Fruit fly (Drosophila melanogaster) whole organism, embryonic: ENCODE data around the gene CG10005.
A peak's percentile ranks its signal among the peaks of the same experiment; 100 is the strongest.

Experiments
- Asciz ChIP-seq: fragments of 200-800 bp; sonication (Bioruptor generic); optimal IDR thresholded peaks from 2 replicates; lab custom pipeline; 2017; ENCODE audit warnings: missing biosample characterization, mild to moderate bottlenecking, missing genetic modification characterization, missing genetic modification reagents
- BtbVII ChIP-seq: fragments of 200-800 bp; sonication (Bioruptor generic); optimal IDR thresholded peaks from 3 replicates; lab custom pipeline; 2017; ENCODE audit warnings: missing biosample characterization, mild to moderate bottlenecking, missing genetic modification characterization
- CG10267 ChIP-seq: fragments of 200-800 bp; sonication (Bioruptor generic); optimal IDR thresholded peaks from 2 replicates; lab custom pipeline; 2018; ENCODE audit warnings: missing biosample characterization, mild to moderate bottlenecking, missing genetic modification characterization, moderate library complexity
- CG10366 ChIP-seq: fragments of 200-800 bp; sonication (Bioruptor generic); IDR thresholded peaks from 2 replicates; pipeline ENCODE4 v1.3.6; 2022; ENCODE audit warnings: missing biosample characterization, missing genetic modification characterization
- CG10654 ChIP-seq: fragments of 200-800 bp; sonication (Bioruptor generic); optimal IDR thresholded peaks from 2 replicates; lab custom pipeline; 2016; ENCODE audit warnings: missing biosample characterization, missing genetic modification characterization
- CG12391 ChIP-seq: fragments of 200-800 bp; sonication (Bioruptor generic); optimal IDR thresholded peaks from 3 replicates; lab custom pipeline; 2018; ENCODE audit warnings: missing biosample characterization, mild to moderate bottlenecking, missing genetic modification characterization, moderate library complexity
- CG12744 ChIP-seq: fragments of 200-800 bp; sonication (Bioruptor generic); optimal IDR thresholded peaks from 2 replicates; lab custom pipeline; 2016; ENCODE audit warnings: missing biosample characterization, missing genetic modification characterization
- CG15011 ChIP-seq: fragments of 200-800 bp; sonication (Bioruptor generic); optimal IDR thresholded peaks from 3 replicates; lab custom pipeline; 2018; ENCODE audit warnings: missing biosample characterization, mild to moderate bottlenecking, missing genetic modification characterization
- CG16813 ChIP-seq: fragments of 200-800 bp; sonication (Bioruptor generic); IDR thresholded peaks from 3 replicates; pipeline ENCODE4 v1.3.6; 2022; ENCODE audit warnings: missing biosample characterization, missing genetic modification characterization; ENCODE audit not compliant: partially characterized antibody
- CG2202 ChIP-seq: fragments of 200-800 bp; sonication (Bioruptor generic); optimal IDR thresholded peaks from 2 replicates; lab custom pipeline; 2018; ENCODE audit warnings: missing biosample characterization, mild to moderate bottlenecking, missing genetic modification characterization
- CG31224 ChIP-seq: fragments of 200-800 bp; sonication (Bioruptor generic); IDR thresholded peaks from 2 replicates; pipeline ENCODE4 v1.3.6; 2022; ENCODE audit warnings: missing biosample characterization, missing genetic modification characterization
- CG32532 ChIP-seq: fragments of 200-800 bp; sonication (Bioruptor generic); IDR thresholded peaks from 2 replicates; pipeline ENCODE4 v1.3.6; 2022; ENCODE audit warnings: missing biosample characterization, missing genetic modification characterization
- CG34422 ChIP-seq: fragments of 200-800 bp; sonication (Bioruptor generic); IDR thresholded peaks from 3 replicates; pipeline ENCODE4 v1.3.6; 2022; ENCODE audit warnings: missing biosample characterization, missing genetic modification characterization
- CG4404 ChIP-seq: fragments of 200-800 bp; sonication (Bioruptor generic); IDR thresholded peaks from 2 replicates; pipeline ENCODE4 v1.3.6; 2022; ENCODE audit warnings: missing biosample characterization, missing genetic modification characterization
- CG5180 ChIP-seq: fragments of 200-800 bp; sonication (Bioruptor generic); optimal IDR thresholded peaks from 3 replicates; lab custom pipeline; 2017; ENCODE audit warnings: missing biosample characterization, missing genetic modification characterization, mild to moderate bottlenecking, moderate library complexity, missing genetic modification reagents
- CG7963 ChIP-seq: fragments of 200-800 bp; sonication (Bioruptor generic); IDR thresholded peaks from 3 replicates; pipeline ENCODE4 v1.3.6; 2022; ENCODE audit warnings: missing biosample characterization, missing genetic modification characterization; ENCODE audit not compliant: partially characterized antibody
- CG8290 ChIP-seq, 3 experiments: fragments of 200-800 bp; sonication (Bioruptor generic); optimal IDR thresholded peaks; 2 replicates each; lab custom pipeline; 2016 to 2019; ENCODE audit warnings: missing biosample characterization in 3 of 3, missing genetic modification characterization in 3 of 3, mild to moderate bottlenecking in 2 of 3, moderate library complexity in 1 of 3
- CG8359 ChIP-seq: fragments of 200-800 bp; sonication (Bioruptor generic); optimal IDR thresholded peaks from 2 replicates; lab custom pipeline; 2017; ENCODE audit warnings: missing biosample characterization, mild to moderate bottlenecking, missing genetic modification characterization, borderline replicate concordance
- CG8388 ChIP-seq: fragments of 200-800 bp; sonication (Bioruptor generic); optimal IDR thresholded peaks from 2 replicates; lab custom pipeline; 2019; ENCODE audit warnings: missing biosample characterization, mild to moderate bottlenecking, missing genetic modification characterization, moderate library complexity
- CG9437 ChIP-seq: fragments of 200-800 bp; sonication (Bioruptor generic); optimal IDR thresholded peaks from 2 replicates; lab custom pipeline; 2018; ENCODE audit warnings: missing biosample characterization, mild to moderate bottlenecking, missing genetic modification characterization
- CG9797 ChIP-seq: fragments of 200-800 bp; sonication (Bioruptor generic); optimal IDR thresholded peaks from 3 replicates; lab custom pipeline; 2018; ENCODE audit warnings: missing biosample characterization, mild to moderate bottlenecking, missing genetic modification characterization
- CG9932 ChIP-seq: fragments of 200-800 bp; sonication (Bioruptor generic); IDR thresholded peaks from 2 replicates; pipeline ENCODE4 v1.3.6; 2022; ENCODE audit warnings: missing biosample characterization, missing genetic modification characterization
- D19A ChIP-seq: fragments of 200-800 bp; optimal IDR thresholded peaks from 3 replicates; lab custom pipeline; 2019; ENCODE audit warnings: missing biosample characterization, mild to moderate bottlenecking, missing genetic modification characterization, moderate library complexity
- Dek ChIP-seq: fragments of 200-800 bp; sonication (Bioruptor generic); optimal IDR thresholded peaks from 3 replicates; lab custom pipeline; 2019; ENCODE audit warnings: missing biosample characterization, mild to moderate bottlenecking, missing genetic modification characterization, moderate library complexity
- HmgD ChIP-seq: fragments of 200-800 bp; sonication (Bioruptor generic); optimal IDR thresholded peaks from 3 replicates; lab custom pipeline; 2016; ENCODE audit warnings: missing biosample characterization, missing genetic modification characterization
- HmgZ ChIP-seq: fragments of 200-800 bp; sonication (Bioruptor generic); optimal IDR thresholded peaks from 2 replicates; lab custom pipeline; 2018; ENCODE audit warnings: missing biosample characterization, mild to moderate bottlenecking, missing genetic modification characterization
- Hr51 ChIP-seq, 2 experiments: fragments of 200-800 bp; sonication (Bioruptor generic); optimal IDR thresholded peaks; 2 replicates in 1 of 2; 3 replicates in 1 of 2; lab custom pipeline; 2016 to 2018; ENCODE audit warnings: missing biosample characterization in 2 of 2, missing genetic modification characterization in 2 of 2, mild to moderate bottlenecking in 1 of 2, moderate library complexity in 1 of 2
- MBD-R2 ChIP-seq: fragments of 200-800 bp; sonication (Bioruptor generic); IDR thresholded peaks from 2 replicates; pipeline ENCODE4 v1.3.6; 2022; ENCODE audit warnings: missing biosample characterization, missing genetic modification characterization
- MTF-1 ChIP-seq: fragments of 200-800 bp; sonication (Bioruptor generic); optimal IDR thresholded peaks from 2 replicates; lab custom pipeline; 2018; ENCODE audit warnings: missing biosample characterization, mild to moderate bottlenecking, missing genetic modification characterization, borderline replicate concordance
- Mad ChIP-seq: fragments of 200-800 bp; sonication (Bioruptor generic); optimal IDR thresholded peaks from 2 replicates; lab custom pipeline; 2016; ENCODE audit warnings: missing biosample characterization, missing genetic modification characterization
- NK7.1 ChIP-seq: fragments of 200-800 bp; sonication (Bioruptor generic); optimal IDR thresholded peaks from 3 replicates; lab custom pipeline; 2016; ENCODE audit warnings: missing biosample characterization, missing genetic modification characterization
- Ptx1 ChIP-seq: fragments of 200-800 bp; sonication (Bioruptor generic); IDR thresholded peaks from 2 replicates; pipeline ENCODE4 v1.3.6; 2022; ENCODE audit warnings: missing biosample characterization, missing genetic modification characterization
- Six4 ChIP-seq: fragments of 200-800 bp; sonication (Bioruptor generic); optimal IDR thresholded peaks from 2 replicates; lab custom pipeline; 2016; ENCODE audit warnings: missing biosample characterization, missing genetic modification characterization
- Sry-β ChIP-seq: fragments of 200-800 bp; sonication (Bioruptor generic); optimal IDR thresholded peaks from 2 replicates; lab custom pipeline; 2018; ENCODE audit warnings: missing biosample characterization, mild to moderate bottlenecking, missing genetic modification characterization, moderate library complexity
- Taf1 ChIP-seq: fragments of 200-800 bp; sonication (Bioruptor generic); IDR thresholded peaks from 2 replicates; pipeline ENCODE4 v1.3.6; 2022; ENCODE audit warnings: missing biosample characterization, missing genetic modification characterization
- amos ChIP-seq: fragments of 200-800 bp; sonication (Bioruptor generic); IDR thresholded peaks from 2 replicates; pipeline ENCODE4 v1.3.6; 2022; ENCODE audit warnings: missing biosample characterization, missing genetic modification characterization; ENCODE audit not compliant: partially characterized antibody
- bbx ChIP-seq: fragments of 200-800 bp; sonication (Bioruptor generic); IDR thresholded peaks from 2 replicates; pipeline ENCODE4 v1.3.6; 2022; ENCODE audit warnings: missing biosample characterization, missing genetic modification characterization; ENCODE audit not compliant: partially characterized antibody
- bcd ChIP-seq: fragments of 200-800 bp; sonication (Bioruptor generic); optimal IDR thresholded peaks from 2 replicates; lab custom pipeline; 2017; ENCODE audit warnings: missing biosample characterization, mild to moderate bottlenecking, missing genetic modification characterization
- dm ChIP-seq: fragments of 200-800 bp; sonication (Bioruptor generic); optimal IDR thresholded peaks from 3 replicates; lab custom pipeline; 2016; ENCODE audit warnings: missing biosample characterization, missing genetic modification characterization
- fd3F ChIP-seq: fragments of 200-800 bp; sonication (Bioruptor generic); optimal IDR thresholded peaks from 2 replicates; lab custom pipeline; 2018; ENCODE audit warnings: missing biosample characterization, mild to moderate bottlenecking, missing genetic modification characterization, moderate library complexity
- fd96Cb ChIP-seq: fragments of 200-800 bp; sonication (Bioruptor generic); optimal IDR thresholded peaks from 2 replicates; lab custom pipeline; 2018; ENCODE audit warnings: missing biosample characterization, mild to moderate bottlenecking, missing genetic modification characterization, moderate library complexity
- hb ChIP-seq: fragments of 200-800 bp; sonication (Bioruptor generic); IDR thresholded peaks from 3 replicates; pipeline ENCODE4 v1.3.6; 2022; ENCODE audit warnings: missing biosample characterization, missing genetic modification characterization; ENCODE audit not compliant: partially characterized antibody
- org-1 ChIP-seq: fragments of 200-800 bp; sonication (Bioruptor generic); optimal IDR thresholded peaks from 2 replicates; lab custom pipeline; 2017; ENCODE audit warnings: missing biosample characterization, missing genetic modification characterization
- p53 ChIP-seq: fragments of 200-800 bp; sonication (Bioruptor generic); optimal IDR thresholded peaks from 2 replicates; lab custom pipeline; 2016; ENCODE audit warnings: missing biosample characterization, missing genetic modification characterization
- peb ChIP-seq: fragments of 200-800 bp; sonication (Bioruptor generic); IDR thresholded peaks from 2 replicates; pipeline ENCODE4 v1.3.6; 2022; ENCODE audit warnings: missing biosample characterization, missing genetic modification characterization
- slbo ChIP-seq: fragments of 200-800 bp; sonication (Bioruptor generic); IDR thresholded peaks from 2 replicates; pipeline ENCODE4 v1.3.6; 2022; ENCODE audit warnings: missing biosample characterization, missing genetic modification characterization
- tna ChIP-seq: fragments of 200-800 bp; sonication (Bioruptor generic); IDR thresholded peaks from 2 replicates; pipeline ENCODE4 v1.3.6; 2022; ENCODE audit warnings: missing biosample characterization, missing genetic modification characterization; ENCODE audit not compliant: partially characterized antibody
- z ChIP-seq: fragments of 200-800 bp; sonication (Bioruptor generic); IDR thresholded peaks from 3 replicates; pipeline ENCODE4 v1.3.6; 2022; ENCODE audit warnings: missing biosample characterization, missing genetic modification characterization
- zen2 ChIP-seq: fragments of 200-800 bp; sonication (Bioruptor generic); IDR thresholded peaks from 3 replicates; pipeline ENCODE4 v1.3.6; 2022; ENCODE audit warnings: missing biosample characterization, missing genetic modification characterization; ENCODE audit not compliant: partially characterized antibody

CG10005 gene

dm6 chr3R:12016828-12017280 is 39.9 kb upstream of the CG10005 start, which contains the start of the genes DCAF12 and Spt3 (continued):
- TF ChIP-seq Hr51 (GFP tag; optimal IDR thresholded peaks at IDR 0.05; lab: Kevin White, UChicago) (peak in 1 of 2 experiments; percentile 41), Sry-β (GFP tag; lab: Kevin White, UChicago) (peak; percentile 76), MBD-R2 (GFP tag; lab: Robert Waterston, UW) (peak; percentile 92), p53 (no peak), BtbVII (GFP tag; lab: Kevin White, UChicago) (no peak), slbo (GFP tag; lab: Robert Waterston, UW) (peak; percentile 77), CG8388 (peak; percentile 38), CG12744 (GFP tag; lab: Kevin White, UChicago) (no peak), CG10366 (GFP tag; lab: Robert Waterston, UW) (peak; percentile 35; the same call in 1 of the 2 replicates), D19A (tag; lab: Kevin White, UChicago) (peak; percentile 55), MTF-1 (GFP tag; lab: Kevin White, UChicago) (no peak), amos (GFP tag; lab: Robert Waterston, UW) (peak; percentile 88), tna (GFP tag; lab: Robert Waterston, UW) (peak; percentile 82), CG16813 (peak; percentile 96), CG31224 (0 out of 2 replicates have a peak, but pooled peaks have one; percentile 35), fd96Cb (peak; percentile 37), Ptx1 (peak; percentile 71), z (GFP tag; lab: Robert Waterston, UW) (no peak), CG7963 (peak; percentile 88), Mad (GFP tag; lab: Kevin White, UChicago) (no peak), peb (no peak), CG4404 (GFP tag; lab: Robert Waterston, UW) (peak; percentile 58; the same call in 1 of the 2 replicates), HmgZ (tag; lab: Kevin White, UChicago) (no peak), CG12391 (peak; percentile 76), hb (GFP tag; lab: Robert Waterston, UW) (peak; percentile 94), CG34422 (GFP tag; lab: Robert Waterston, UW) (peak; percentile 43; the same call in 2 of the 3 replicates), bcd (GFP tag; lab: Kevin White, UChicago) (peak; percentile 57), Asciz (GFP tag; lab: Kevin White, UChicago) (no peak), CG5180 (GFP tag; lab: Kevin White, UChicago) (no peak), CG9932 (GFP tag; lab: Robert Waterston, UW) (peak; percentile 85), zen2 (peak; percentile 77; the same call in 2 of the 3 replicates), CG2202 (tag; lab: Kevin White, UChicago) (peak; percentile 5), Taf1 (GFP tag; lab: Robert Waterston, UW) (no peak), dm (GFP tag; lab: Kevin White, UChicago) (no peak), CG8290 (GFP tag; optimal IDR thresholded peaks at IDR 0.05; lab: Kevin White, UChicago) (peak; percentile 27), CG8290 (tag; optimal IDR thresholded peaks at IDR 0.05; lab: Kevin White, UChicago) (no peak), bbx (GFP tag; lab: Robert Waterston, UW) (peak; percentile 83), CG9797 (GFP tag; lab: Kevin White, UChicago) (peak; percentile 12), CG10654 (GFP tag; lab: Kevin White, UChicago) (peak; percentile 40), fd3F (GFP tag; lab: Kevin White, UChicago) (peak; percentile 22), CG9437 (GFP tag; lab: Kevin White, UChicago) (peak; percentile 74), Six4 (GFP tag; lab: Kevin White, UChicago) (peak; percentile 25), CG10267 (tag; lab: Kevin White, UChicago) (peak; percentile 70), NK7.1 (GFP tag; lab: Kevin White, UChicago) (peak; percentile 30), org-1 (GFP tag; lab: Kevin White, UChicago) (no peak), CG8359 (peak; percentile 40), HmgD (no peak), CG15011 (GFP tag; lab: Kevin White, UChicago) (no peak), Dek (tag; lab: Kevin White, UChicago) (peak; percentile 55), CG32532 (GFP tag; lab: Robert Waterston, UW) (peak; percentile 63)
